Worm (Caenorhabditis elegans) whole organism, L3 larva: ENCODE data around the gene col-93.

Source experiments
- fkh-10 ChIP-seq: sonication (generic microtip); optimal IDR thresholded peaks from 2 replicates; lab custom pipeline; 2017; ENCODE audit warnings: missing biosample characterization, missing genetic modification reagents, missing genetic modification characterization
- nhr-25 ChIP-seq: sonication (generic microtip); optimal IDR thresholded peaks from 2 replicates; lab custom pipeline; 2017; ENCODE audit warnings: missing biosample characterization, missing genetic modification characterization
- pha-4 ChIP-seq: fragments of 150-350 bp; optimal IDR thresholded peaks from 2 replicates; lab custom pipeline; 2014; ENCODE audit warnings: missing biosample characterization, missing genetic modification reagents, missing genetic modification characterization

ce11 chrIII:10939184-10939583, 46.2 kb downstream of the col-93 start:
- TF ChIP-seq fkh-10 (GFP tag; lab: Kevin White, UChicago) = no peak
- TF ChIP-seq nhr-25 (tag; lab: Kevin White, UChicago) = no peak
- TF ChIP-seq pha-4 (tag; lab: Kevin White, UChicago) = no peak
